Worm (Caenorhabditis elegans) whole organism, L4 larva: ENCODE data around the gene F23B2.10.

Experiments used
- dpl-1 ChIP-seq: fragments of 150-350 bp; optimal IDR thresholded peaks from 2 replicates; lab custom pipeline; 2014; ENCODE audit warnings: missing biosample characterization, missing genetic modification reagents, missing genetic modification characterization
- duxl-1 ChIP-seq: sonication (generic microtip); optimal IDR thresholded peaks from 2 replicates; lab custom pipeline; 2016; ENCODE audit warnings: mild to moderate bottlenecking, missing genetic modification characterization, moderate library complexity, missing compliant biosample characterization; ENCODE audit not compliant: poor library complexity
- hlh-11 ChIP-seq: fragments of 200-800 bp; sonication (Bioruptor generic); optimal IDR thresholded peaks from 2 replicates; lab custom pipeline; 2018; ENCODE audit warnings: mild to moderate bottlenecking, missing genetic modification characterization, missing compliant biosample characterization
- lin-38 ChIP-seq: fragments of 200-800 bp; sonication (Bioruptor generic); IDR thresholded peaks from 2 replicates; pipeline ENCODE4 v1.3.6; 2022; ENCODE audit warnings: missing genetic modification reagents, missing genetic modification characterization, missing compliant biosample characterization
- lsy-2 ChIP-seq, 2 experiments: fragments of 150-350 bp in 1 of 2; sonication (generic microtip) in 1 of 2; optimal IDR thresholded peaks; 2 replicates each; lab custom pipeline; 2014 to 2017; ENCODE audit warnings: missing biosample characterization in 2 of 2, missing genetic modification characterization in 2 of 2
- spr-3 ChIP-seq: fragments of 200-800 bp; sonication (Bioruptor generic); optimal IDR thresholded peaks from 2 replicates; lab custom pipeline; 2018; ENCODE audit warnings: mild to moderate bottlenecking, missing genetic modification characterization, missing compliant biosample characterization

F23B2.10 gene

ce11 chrIV:9104071-9105016 is 49.8 kb downstream of the F23B2.10 start, which contains the start of the genes C01F6.14 and fem-3:
Gene C01F6.14 (minus strand): TSS chrIV:9104121.
Gene fem-3 (plus strand): TSS chrIV:9104966.
- TF ChIP-seq dpl-1 (peak; percentile 53), spr-3 (GFP tag; lab: Kevin White, UChicago) (no peak), lin-38 (GFP tag; lab: Robert Waterston, UW) (peak; percentile 56), duxl-1 (tag; lab: Kevin White, UChicago) (no peak), hlh-11 (tag; lab: Kevin White, UChicago) (no peak), lsy-2 (tag; optimal IDR thresholded peaks at IDR 0.05; lab: Kevin White, UChicago) (peak in 1 of 2 experiments; percentile 42)
- TF ChIP-seq, all 104 proteins: peak for 3
